Worm (Caenorhabditis elegans): ENCODE data around the gene npr-35.

Gene npr-35

ce11 chrIV:7785506-7786065 lies 41.9 kb downstream of the npr-35 start, which contains the start of gene tag-322 (continued):
- peak; percentile 16 for TF ChIP-seq F37D6.2 (tag; optimal IDR thresholded peaks at IDR 0.05)
- peak; percentile 21 for TF ChIP-seq lin-13 (GFP tag; optimal IDR thresholded peaks at IDR 0.05)
- TF ChIP-seq Y105C5A.15 (GFP tag; IDR thresholded peaks at IDR 0.05): no peak
- no peak for TF ChIP-seq pha-4 (GFP tag; IDR thresholded peaks at IDR 0.05)
- peak; percentile 18 for TF ChIP-seq pha-4 (tag; optimal IDR thresholded peaks at IDR 0.05)
- peak; percentile 84 for TF ChIP-seq mes-2 (tag; optimal IDR thresholded peaks at IDR 0.05; ENCODE audit: poor library complexity, severe bottlenecking)
- peak; percentile 44 for TF ChIP-seq ama-1 (optimal IDR thresholded peaks at IDR 0.05)
- TF ChIP-seq hif-1 (tag; optimal IDR thresholded peaks at IDR 0.05): peak in 1 of 2 experiments; percentile 4
- peak; percentile 44 for TF ChIP-seq nhr-28 (tag; optimal IDR thresholded peaks at IDR 0.05)

DNA sequence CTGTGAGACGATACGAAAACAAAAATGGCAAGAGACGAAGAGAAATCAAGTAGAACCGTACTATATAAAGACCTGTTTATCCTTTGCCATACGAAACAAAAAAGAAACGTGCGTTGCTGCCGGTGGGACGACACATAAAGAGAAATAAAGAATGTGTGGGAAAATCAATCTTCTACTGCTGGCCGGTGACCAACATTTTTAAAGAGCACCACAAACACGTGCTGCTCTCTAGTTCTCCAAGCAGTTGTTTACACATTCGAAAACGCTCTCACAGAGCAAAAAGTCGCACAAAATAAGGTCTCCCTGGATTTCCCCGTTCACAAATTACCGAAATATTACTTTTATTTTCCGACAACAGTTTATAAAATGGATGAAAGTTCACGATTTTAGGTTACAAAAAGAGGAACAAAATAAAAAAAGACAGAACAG lies 45.9 kb downstream of the npr-35 start, which contains the start of gene imp-3:
imp-3 (minus strand) TSS at position 93 of the 429 bp plus-strand sequence.
- peak; percentile 21 for TF ChIP-seq nhr-6 (tag; optimal IDR thresholded peaks at IDR 0.05)
- TF ChIP-seq nhr-48 (tag; optimal IDR thresholded peaks at IDR 0.05): no peak
- no peak for TF ChIP-seq nhr-77 (tag; optimal IDR thresholded peaks at IDR 0.05)
- peak; percentile 77 for TF ChIP-seq mep-1 (tag; optimal IDR thresholded peaks at IDR 0.05)
- TF ChIP-seq lin-15B (tag; optimal IDR thresholded peaks at IDR 0.05): no peak
- TF ChIP-seq sdz-12 (GFP tag; optimal IDR thresholded peaks at IDR 0.05): no peak
- TF ChIP-seq hlh-30 (tag; optimal IDR thresholded peaks at IDR 0.05; ENCODE audit: insufficient read depth): peak; percentile 81
- TF ChIP-seq ZK546.5 (tag; optimal IDR thresholded peaks at IDR 0.05): no peak
- peak; percentile 97 for TF ChIP-seq ama-1 (optimal IDR thresholded peaks at IDR 0.05)
- TF ChIP-seq aha-1 (tag): peak; percentile 98
- TF ChIP-seq fos-1 (tag; optimal IDR thresholded peaks at IDR 0.05): no peak
- peak; percentile 62 for TF ChIP-seq dve-1 (tag; optimal IDR thresholded peaks at IDR 0.05; ENCODE audit: insufficient read depth)
- no peak for TF ChIP-seq ces-1 (GFP tag; optimal IDR thresholded peaks at IDR 0.05)
- TF ChIP-seq ztf-11 (tag; optimal IDR thresholded peaks at IDR 0.05): no peak
- no peak for TF ChIP-seq aly-2 (tag; optimal IDR thresholded peaks at IDR 0.05)
- TF ChIP-seq ZK337.2 (GFP tag; IDR thresholded peaks at IDR 0.05): no peak
- no peak for TF ChIP-seq zip-2 (tag; optimal IDR thresholded peaks at IDR 0.05)
- TF ChIP-seq D1046.2 (GFP tag; IDR thresholded peaks at IDR 0.05): peak; percentile 69; the same call in 1 of the 2 replicates
- peak; percentile 15 for TF ChIP-seq nhr-10 (tag; optimal IDR thresholded peaks at IDR 0.05)
- no peak for TF ChIP-seq daf-19 (GFP tag; conservative IDR thresholded peaks at IDR 0.05)
- TF ChIP-seq mxl-2 (GFP tag; conservative IDR thresholded peaks at IDR 0.05): peak; percentile 46; the same call in 1 of the 2 replicates
- no peak for TF ChIP-seq unc-130 (GFP tag; optimal IDR thresholded peaks at IDR 0.05)
- TF ChIP-seq lir-3 (tag; optimal IDR thresholded peaks at IDR 0.05): no peak
- TF ChIP-seq pha-4 (GFP tag; IDR thresholded peaks at IDR 0.05): peak; percentile 71; the same call in 1 of the 2 replicates
- TF ChIP-seq pha-4 (tag; optimal IDR thresholded peaks at IDR 0.05): peak; percentile 49
- TF ChIP-seq F26F4.8 (GFP tag; conservative IDR thresholded peaks at IDR 0.05): no peak
- 0 out of 2 replicates have a peak, but pooled peaks have one; percentile 30 for TF ChIP-seq php-3 (GFP tag; IDR thresholded peaks at IDR 0.05)
- no peak for TF ChIP-seq nhr-25 (tag; optimal IDR thresholded peaks at IDR 0.05; ENCODE audit: borderline replicate concordance, insufficient read depth)
- no peak for TF ChIP-seq dpl-1 (GFP tag; optimal IDR thresholded peaks at IDR 0.05)
- no peak for TF ChIP-seq snpc-4 (tag; optimal IDR thresholded peaks at IDR 0.05)
- no peak for TF ChIP-seq R02D3.7 (tag; optimal IDR thresholded peaks at IDR 0.05)
- TF ChIP-seq ceh-82 (tag; optimal IDR thresholded peaks at IDR 0.05): no peak
- peak; percentile 66; the same call in 1 of the 2 replicates for TF ChIP-seq Y105C5A.15 (GFP tag; IDR thresholded peaks at IDR 0.05)
- no peak for TF ChIP-seq dmd-8 (GFP tag; IDR thresholded peaks at IDR 0.05)
- TF ChIP-seq F10B5.3 (tag; optimal IDR thresholded peaks at IDR 0.05): no peak
- peak; percentile 74 for TF ChIP-seq tra-1 (GFP tag; IDR thresholded peaks at IDR 0.05)
- no peak for TF ChIP-seq nhr-76 (tag; optimal IDR thresholded peaks at IDR 0.05)
- TF ChIP-seq ctbp-1 (GFP tag; IDR thresholded peaks at IDR 0.05): peak; percentile 22; the same call in 1 of the 2 replicates
- TF ChIP-seq ceh-28 (tag; optimal IDR thresholded peaks at IDR 0.05): no peak
- TF ChIP-seq hlh-11 (tag; optimal IDR thresholded peaks at IDR 0.05): peak; percentile 67
- no peak for TF ChIP-seq set-16 (GFP tag; IDR thresholded peaks at IDR 0.05)
- TF ChIP-seq gei-8 (GFP tag; optimal IDR thresholded peaks at IDR 0.05): peak; percentile 36
- no peak for TF ChIP-seq ceh-44 (GFP tag; IDR thresholded peaks at IDR 0.05)
- no peak for TF ChIP-seq nhr-237 (tag; optimal IDR thresholded peaks at IDR 0.05)

All from whole organism, L4 larva.